Worm (Caenorhabditis elegans): ENCODE results near the gene acl-14.

The acl-14 gene

ce11 chrV:9336462-9336861 is 3.0 kb upstream of the acl-14 start, which contains the start of gene coq-6:
TSS of gene coq-6 (plus strand) at chrV:9336762.
- TF ChIP-seq sptf-1 (tag; optimal IDR thresholded peaks at IDR 0.05) (no peak), elt-3 (tag; optimal IDR thresholded peaks at IDR 0.05) (no peak), nhr-11 (tag; optimal IDR thresholded peaks at IDR 0.05) (no peak), efl-3 (GFP tag; optimal IDR thresholded peaks at IDR 0.05) (no peak), lin-35 (GFP tag; optimal IDR thresholded peaks at IDR 0.05) (no peak), grh-1 (GFP tag; IDR thresholded peaks at IDR 0.05) (no peak), ztf-4 (tag; optimal IDR thresholded peaks at IDR 0.05) (no peak), swsn-7 (tag; optimal IDR thresholded peaks at IDR 0.05) (no peak), unc-130 (tag; optimal IDR thresholded peaks at IDR 0.05) (no peak), snpc-4 (tag; optimal IDR thresholded peaks at IDR 0.05) (no peak), tlp-1 (tag; optimal IDR thresholded peaks at IDR 0.05) (no peak), pax-3 (tag; optimal IDR thresholded peaks at IDR 0.05) (no peak), C04F5.9 (tag; optimal IDR thresholded peaks at IDR 0.05) (no peak), egl-13 (tag; optimal IDR thresholded peaks at IDR 0.05) (no peak), nhr-90 (tag; optimal IDR thresholded peaks at IDR 0.05; ENCODE audit: poor library complexity) (no peak)

- TF ChIP-seq lsy-2 (tag; optimal IDR thresholded peaks at IDR 0.05) (peak in 1 of 2 experiments; percentile 9), nhr-85 (tag) (peak; percentile 11), lin-14 (GFP tag; optimal IDR thresholded peaks at IDR 0.05) (peak; percentile 23), lin-15B (tag; optimal IDR thresholded peaks at IDR 0.05) (no peak), dpl-1 (GFP tag; optimal IDR thresholded peaks at IDR 0.05) (peak in 1 of 3 experiments; percentile 24), blmp-1 (tag; optimal IDR thresholded peaks at IDR 0.05) (peak; percentile 44), fkh-4 (tag; optimal IDR thresholded peaks at IDR 0.05; ENCODE audit: borderline replicate concordance) (no peak), aly-2 (tag; optimal IDR thresholded peaks at IDR 0.05) (no peak)
Observed at ce11 chrV:9334216-9334615, 785 bp upstream of the acl-14 start, which contains the start of gene ucp-4. TSS of gene ucp-4 (plus strand) at chrV:9334298.

- TF ChIP-seq mef-2 (tag; optimal IDR thresholded peaks at IDR 0.05) (no peak), unc-98 (GFP tag; IDR thresholded peaks at IDR 0.05) (no peak), unc-130 (tag; optimal IDR thresholded peaks at IDR 0.05) (no peak), jun-1 (tag; optimal IDR thresholded peaks at IDR 0.05) (no peak), grh-1 (GFP tag; IDR thresholded peaks at IDR 0.05) (no peak), efl-1 (optimal IDR thresholded peaks at IDR 0.05) (no peak), efl-1 (GFP tag; optimal IDR thresholded peaks at IDR 0.05 in 1 of 2) (no peak), tbx-2 (tag; optimal IDR thresholded peaks at IDR 0.05) (no peak), egl-13 (tag; optimal IDR thresholded peaks at IDR 0.05) (no peak), lin-15B (tag; optimal IDR thresholded peaks at IDR 0.05) (no peak), ces-1 (GFP tag; optimal IDR thresholded peaks at IDR 0.05) (no peak), tlp-1 (tag; optimal IDR thresholded peaks at IDR 0.05) (no peak), dsc-1 (tag; optimal IDR thresholded peaks at IDR 0.05) (no peak), nhr-76 (tag; optimal IDR thresholded peaks at IDR 0.05) (no peak), irx-1 (tag; optimal IDR thresholded peaks at IDR 0.05) (no peak), ceh-8 (GFP tag; optimal IDR thresholded peaks at IDR 0.05) (no peak), lin-39 (tag; optimal IDR thresholded peaks at IDR 0.05) (no peak), ceh-88 (GFP tag; IDR thresholded peaks at IDR 0.05) (no peak), nhr-84 (tag; optimal IDR thresholded peaks at IDR 0.05) (no peak)
Observed at ce11 chrV:9332611-9333315, 668 bp downstream of the acl-14 start.
